Worm (Caenorhabditis elegans) whole organism, late embryonic: Measurements from ENCODE around the gene F16G10.3.

Experiments used
- F13H6.1 ChIP-seq: sonication (generic microtip); optimal IDR thresholded peaks from 2 replicates; lab custom pipeline; 2016; ENCODE audit warnings: missing genetic modification characterization, missing compliant biosample characterization
- Y22D7AL.16 ChIP-seq: sonication (generic microtip); optimal IDR thresholded peaks from 2 replicates; lab custom pipeline; 2016; ENCODE audit warnings: missing genetic modification characterization, missing compliant biosample characterization
- ama-1 ChIP-seq: fragments of 150-350 bp; optimal IDR thresholded peaks from 2 replicates; lab custom pipeline; 2014
- ceh-45 ChIP-seq: fragments of 200-800 bp; sonication (Bioruptor generic); IDR thresholded peaks from 2 replicates; pipeline ENCODE4 v1.3.6; 2022; ENCODE audit warnings: missing genetic modification reagents, missing genetic modification characterization, missing compliant biosample characterization
- ceh-6 ChIP-seq: fragments of 200-800 bp; sonication (Bioruptor generic); optimal IDR thresholded peaks from 2 replicates; lab custom pipeline; 2018; ENCODE audit warnings: mild to moderate bottlenecking, missing genetic modification characterization, missing compliant biosample characterization
- che-1 ChIP-seq: sonication (generic microtip); optimal IDR thresholded peaks from 2 replicates; lab custom pipeline; 2016; ENCODE audit warnings: mild to moderate bottlenecking, missing genetic modification characterization, missing compliant biosample characterization
- dmd-4 ChIP-seq: sonication (generic microtip); optimal IDR thresholded peaks from 2 replicates; lab custom pipeline; 2016; ENCODE audit warnings: borderline replicate concordance, missing genetic modification characterization, missing compliant biosample characterization
- fax-1 ChIP-seq: sonication (generic microtip); optimal IDR thresholded peaks from 2 replicates; lab custom pipeline; 2016; ENCODE audit warnings: missing genotype, missing genetic modification characterization, missing compliant biosample characterization
- fkh-10 ChIP-seq: fragments of 150-350 bp; optimal IDR thresholded peaks from 2 replicates; lab custom pipeline; 2014; ENCODE audit warnings: missing biosample characterization, missing genetic modification reagents, missing genetic modification characterization
- hlh-13 ChIP-seq: fragments of 200-800 bp; sonication (Bioruptor generic); optimal IDR thresholded peaks from 2 replicates; lab custom pipeline; 2018; ENCODE audit warnings: mild to moderate bottlenecking, missing genetic modification characterization, missing compliant biosample characterization
- hlh-6 ChIP-seq: sonication (generic microtip); optimal IDR thresholded peaks from 2 replicates; lab custom pipeline; 2016; ENCODE audit warnings: missing genotype, missing genetic modification characterization, missing compliant biosample characterization
- pag-3 ChIP-seq: sonication (generic microtip); optimal IDR thresholded peaks from 2 replicates; lab custom pipeline; 2016; ENCODE audit warnings: missing compliant biosample characterization, missing genetic modification characterization, borderline replicate concordance
- pha-2 ChIP-seq: sonication (generic microtip); optimal IDR thresholded peaks from 2 replicates; lab custom pipeline; 2017; ENCODE audit warnings: mild to moderate bottlenecking, missing genetic modification characterization, missing compliant biosample characterization
- rnt-1 ChIP-seq: sonication (generic microtip); optimal IDR thresholded peaks from 2 replicates; lab custom pipeline; 2016; ENCODE audit warnings: missing genetic modification characterization, missing compliant biosample characterization

DNA sequence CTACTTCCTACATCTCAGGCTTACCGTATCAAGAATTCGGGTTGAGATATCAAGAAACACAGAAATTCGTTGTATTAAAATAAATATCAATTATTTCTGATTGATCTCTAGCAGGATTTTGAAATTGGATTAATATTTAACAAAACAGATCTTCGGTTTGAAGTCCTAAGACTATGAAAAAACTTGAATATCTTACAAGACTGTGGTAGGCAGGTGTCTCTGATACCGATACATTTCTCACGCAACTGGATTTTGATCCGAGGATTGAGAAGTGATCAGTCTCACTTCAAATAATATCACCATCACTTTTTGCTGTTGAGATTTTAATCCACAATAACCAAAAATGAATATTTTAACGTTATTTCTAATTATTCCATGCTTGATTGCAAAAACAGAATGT is 25.5 kb upstream of the F16G10.3 start, which contains the start of gene F43C11.4:
- TF ChIP-seq Y22D7AL.16: no peak
- TF ChIP-seq pha-2: no peak
- no peak for TF ChIP-seq fkh-10 (GFP tag; lab: Kevin White, UChicago)
- TF ChIP-seq hlh-13 (GFP tag; lab: Kevin White, UChicago): no peak
- TF ChIP-seq pag-3 (tag; lab: Kevin White, UChicago): no peak
- TF ChIP-seq dmd-4 (tag; lab: Kevin White, UChicago): no peak
- TF ChIP-seq ceh-45 (GFP tag; lab: Robert Waterston, UW): no peak
- no peak for TF ChIP-seq rnt-1 (tag; lab: Kevin White, UChicago)
- no peak for TF ChIP-seq hlh-6 (tag; lab: Kevin White, UChicago)
- no peak for TF ChIP-seq fax-1
- no peak for TF ChIP-seq ama-1 (lab: Kevin White, UChicago)
- TF ChIP-seq che-1 (tag; lab: Kevin White, UChicago): no peak
- no peak for TF ChIP-seq F13H6.1 (tag; lab: Kevin White, UChicago)
- no peak for TF ChIP-seq ceh-6 (GFP tag; lab: Kevin White, UChicago)
